Fruit fly (Drosophila melanogaster) whole organism, embryonic: Measurements from ENCODE around the gene CG4438.

Experiments
- CG8478 ChIP-seq: fragments of >200 bp; optimal IDR thresholded peaks from 2 replicates; lab custom pipeline; 2018
- exex ChIP-seq: fragments of 200-800 bp; sonication (Bioruptor generic); optimal IDR thresholded peaks from 4 replicates; lab custom pipeline; 2018; ENCODE audit warnings: missing biosample characterization, mild to moderate bottlenecking, missing genetic modification characterization, moderate library complexity

DNA sequence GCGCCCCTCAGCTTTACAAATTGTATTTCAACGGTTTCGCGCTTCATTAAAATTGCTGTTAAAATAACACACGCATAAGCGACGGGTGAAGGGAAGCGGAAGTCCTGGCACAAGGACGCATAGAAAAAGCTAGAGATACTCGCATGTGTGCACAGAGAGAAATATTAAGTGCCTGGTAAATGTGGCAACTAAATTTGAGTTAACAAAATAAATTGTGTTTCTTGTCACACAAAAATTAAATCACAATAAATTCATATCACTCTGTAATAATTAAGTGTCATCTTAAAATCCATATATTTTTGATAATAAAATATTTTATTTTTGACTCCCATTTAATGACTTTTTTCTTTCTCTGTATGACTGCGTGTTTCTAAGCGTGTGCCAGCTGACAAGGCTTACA, 2.4 kb upstream of the CG4438 start:
- TF ChIP-seq CG8478 (lab: Kevin White, UChicago) (no peak), exex (tag; lab: Kevin White, UChicago) (no peak)
